Fruit fly (Drosophila melanogaster): ENCODE data around the gene Inx2.

Inx2 gene

dm6 chrX:6998492-6998852, at the start of gene Inx2:
Gene Inx2, plus strand, starts transcription at chrX:6998672.
- peak; percentile 71 for TF ChIP-seq CG7101 (tag; optimal IDR thresholded peaks at IDR 0.05)
- TF ChIP-seq kay (GFP tag; ENCODE audit: borderline replicate concordance), result no peak
- peak; percentile 41 for TF ChIP-seq pad (GFP tag; optimal IDR thresholded peaks at IDR 0.05)
- no peak for TF ChIP-seq CG14711 (tag; optimal IDR thresholded peaks at IDR 0.05)
- TF ChIP-seq bab1 (GFP tag; optimal IDR thresholded peaks at IDR 0.05), result peak; percentile 88
- TF ChIP-seq toe (GFP tag; optimal IDR thresholded peaks at IDR 0.05), result no peak
- TF ChIP-seq Mnt (GFP tag; optimal IDR thresholded peaks at IDR 0.05), result peak; percentile 89
- TF ChIP-seq ovo (GFP tag; optimal IDR thresholded peaks at IDR 0.05), result peak; percentile 69
- TF ChIP-seq tj (GFP tag; optimal IDR thresholded peaks at IDR 0.05), result peak; percentile 93
- peak; percentile 50 for TF ChIP-seq Crg-1 (GFP tag; optimal IDR thresholded peaks at IDR 0.05)
- TF ChIP-seq CG33017 (tag; optimal IDR thresholded peaks at IDR 0.05), result no peak
- TF ChIP-seq CG12768 (GFP tag; optimal IDR thresholded peaks at IDR 0.05), result peak; percentile 38
- TF ChIP-seq cnc (optimal IDR thresholded peaks at IDR 0.05), result no peak
- peak; percentile 77 for TF ChIP-seq Hr96 (GFP tag; optimal IDR thresholded peaks at IDR 0.05)
- TF ChIP-seq cic (GFP tag; optimal IDR thresholded peaks at IDR 0.05), result peak; percentile 70
- no peak for TF ChIP-seq CG5204 (GFP tag; optimal IDR thresholded peaks at IDR 0.05)
- peak; percentile 31 for TF ChIP-seq CG1620 (GFP tag; optimal IDR thresholded peaks at IDR 0.05)
- no peak for TF ChIP-seq CG7045 (GFP tag; optimal IDR thresholded peaks at IDR 0.05)
- TF ChIP-seq Clk (GFP tag; optimal IDR thresholded peaks at IDR 0.05), result no peak
- TF ChIP-seq CG11617 (GFP tag; optimal IDR thresholded peaks at IDR 0.05), result no peak

dm6 chrX:6968564-6968963, 29.9 kb upstream of the Inx2 start, which contains the start of gene Setd3:
Gene Setd3, minus strand, starts transcription at chrX:6968750.
- TF ChIP-seq Mnt (GFP tag; optimal IDR thresholded peaks at IDR 0.05) (peak; percentile 77), CG7101 (tag; optimal IDR thresholded peaks at IDR 0.05) (peak; percentile 37), Clk (GFP tag; optimal IDR thresholded peaks at IDR 0.05) (no peak), CG1620 (GFP tag; optimal IDR thresholded peaks at IDR 0.05) (peak; percentile 0), bab1 (GFP tag; optimal IDR thresholded peaks at IDR 0.05) (peak; percentile 20)

- TF ChIP-seq toe (GFP tag; optimal IDR thresholded peaks at IDR 0.05) (peak; percentile 34), kay (GFP tag; ENCODE audit: borderline replicate concordance) (no peak), CG11617 (GFP tag; optimal IDR thresholded peaks at IDR 0.05) (peak; percentile 78), Mnt (GFP tag; optimal IDR thresholded peaks at IDR 0.05) (peak; percentile 70), CG33017 (tag; optimal IDR thresholded peaks at IDR 0.05) (peak; percentile 83), Crg-1 (GFP tag; optimal IDR thresholded peaks at IDR 0.05) (peak; percentile 75), pad (GFP tag; optimal IDR thresholded peaks at IDR 0.05) (peak; percentile 58), CG7101 (tag; optimal IDR thresholded peaks at IDR 0.05) (peak; percentile 89), CG12768 (GFP tag; optimal IDR thresholded peaks at IDR 0.05) (peak; percentile 53), CG1620 (GFP tag; optimal IDR thresholded peaks at IDR 0.05) (peak; percentile 76), ovo (GFP tag; optimal IDR thresholded peaks at IDR 0.05) (no peak), Clk (GFP tag; optimal IDR thresholded peaks at IDR 0.05) (no peak), tj (GFP tag; optimal IDR thresholded peaks at IDR 0.05) (peak; percentile 59), bab1 (GFP tag; optimal IDR thresholded peaks at IDR 0.05) (peak; percentile 97), Hr96 (GFP tag; optimal IDR thresholded peaks at IDR 0.05) (peak; percentile 63), CG5204 (GFP tag; optimal IDR thresholded peaks at IDR 0.05) (peak; percentile 71), CG14711 (tag; optimal IDR thresholded peaks at IDR 0.05) (peak; percentile 84), cic (GFP tag; optimal IDR thresholded peaks at IDR 0.05) (no peak), cnc (optimal IDR thresholded peaks at IDR 0.05) (no peak), CG7045 (GFP tag; optimal IDR thresholded peaks at IDR 0.05) (peak; percentile 63)
Measured at dm6 chrX:6969364-6970137, 28.9 kb upstream of the Inx2 start, which contains the start of gene CG4586. Gene CG4586, plus strand, starts transcription at chrX:6969918.

dm6 chrX:6973340-6973739, 25.1 kb upstream of the Inx2 start, which contains the start of gene CG3040:
Gene CG3040, minus strand, starts transcription at chrX:6973393.
- TF ChIP-seq kay (GFP tag; ENCODE audit: borderline replicate concordance), result peak; percentile 3
- TF ChIP-seq CG33017 (tag; optimal IDR thresholded peaks at IDR 0.05), result no peak
- TF ChIP-seq Mnt (GFP tag; optimal IDR thresholded peaks at IDR 0.05), result no peak
- TF ChIP-seq CG14711 (tag; optimal IDR thresholded peaks at IDR 0.05), result peak; percentile 53
- no peak for TF ChIP-seq CG11617 (GFP tag; optimal IDR thresholded peaks at IDR 0.05)
- TF ChIP-seq CG7101 (tag; optimal IDR thresholded peaks at IDR 0.05), result peak; percentile 29
- peak; percentile 69 for TF ChIP-seq bab1 (GFP tag; optimal IDR thresholded peaks at IDR 0.05)
- TF ChIP-seq ovo (GFP tag; optimal IDR thresholded peaks at IDR 0.05), result no peak
- TF ChIP-seq CG5204 (GFP tag; optimal IDR thresholded peaks at IDR 0.05), result no peak
- no peak for TF ChIP-seq cnc (optimal IDR thresholded peaks at IDR 0.05)
- no peak for TF ChIP-seq CG12768 (GFP tag; optimal IDR thresholded peaks at IDR 0.05)
- no peak for TF ChIP-seq Crg-1 (GFP tag; optimal IDR thresholded peaks at IDR 0.05)
- TF ChIP-seq CG1620 (GFP tag; optimal IDR thresholded peaks at IDR 0.05), result peak; percentile 33
- TF ChIP-seq CG7045 (GFP tag; optimal IDR thresholded peaks at IDR 0.05), result no peak

- TF ChIP-seq bab1 (GFP tag; optimal IDR thresholded peaks at IDR 0.05) (no peak), kay (GFP tag; ENCODE audit: borderline replicate concordance) (no peak), cic (GFP tag; optimal IDR thresholded peaks at IDR 0.05) (no peak), ovo (GFP tag; optimal IDR thresholded peaks at IDR 0.05) (no peak), CG12768 (GFP tag; optimal IDR thresholded peaks at IDR 0.05) (no peak), CG5204 (GFP tag; optimal IDR thresholded peaks at IDR 0.05) (no peak), CG7101 (tag; optimal IDR thresholded peaks at IDR 0.05) (no peak), CG33017 (tag; optimal IDR thresholded peaks at IDR 0.05) (no peak), toe (GFP tag; optimal IDR thresholded peaks at IDR 0.05) (no peak), CG7045 (GFP tag; optimal IDR thresholded peaks at IDR 0.05) (no peak), pad (GFP tag; optimal IDR thresholded peaks at IDR 0.05) (no peak), CG14711 (tag; optimal IDR thresholded peaks at IDR 0.05) (no peak), cnc (optimal IDR thresholded peaks at IDR 0.05) (no peak), Crg-1 (GFP tag; optimal IDR thresholded peaks at IDR 0.05) (no peak), CG11617 (GFP tag; optimal IDR thresholded peaks at IDR 0.05) (no peak), Clk (GFP tag; optimal IDR thresholded peaks at IDR 0.05) (no peak), CG1620 (GFP tag; optimal IDR thresholded peaks at IDR 0.05) (no peak)
Measured at dm6 chrX:6974221-6974620, 24.3 kb upstream of the Inx2 start.

Data from whole organism, adult.